Worm (Caenorhabditis elegans): ENCODE measurements around the gene T06E6.10.

The T06E6.10 gene

ce11 chrV:15444615-15445014, 26.7 kb downstream of the T06E6.10 start, which contains the start of gene T26H5.9:
T26H5.9 (plus strand) TSS chrV:15444916.
- TF ChIP-seq fos-1 (tag; optimal IDR thresholded peaks at IDR 0.05) (peak; percentile 29), nhr-11 (tag; optimal IDR thresholded peaks at IDR 0.05) (no peak)

- TF ChIP-seq blmp-1 (tag; optimal IDR thresholded peaks at IDR 0.05; ENCODE audit: insufficient read depth): no peak
These were observed 27.5 kb downstream of the T06E6.10 start, which contains the start of gene srh-239 for ce11 chrV:15445437-15445836. srh-239 (plus strand) TSS chrV:15445737.

- TF ChIP-seq egl-27 (tag; optimal IDR thresholded peaks at IDR 0.05): no peak
- peak; percentile 39 for TF ChIP-seq fos-1 (tag; optimal IDR thresholded peaks at IDR 0.05)
These were observed 30.5 kb downstream of the T06E6.10 start, which contains the start of gene T26H5.4 for ce11 chrV:15448408-15448807. T26H5.4 (minus strand) TSS chrV:15448701.

ce11 chrV:15448865-15449264, 30.9 kb downstream of the T06E6.10 start, which contains the start of gene T26H5.14:
T26H5.14 (plus strand) TSS chrV:15449165.
- TF ChIP-seq blmp-1 (tag; optimal IDR thresholded peaks at IDR 0.05; ENCODE audit: insufficient read depth): no peak
- TF ChIP-seq egl-27 (tag; optimal IDR thresholded peaks at IDR 0.05): no peak
- no peak for TF ChIP-seq gmeb-1 (tag; optimal IDR thresholded peaks at IDR 0.05)
- no peak for TF ChIP-seq sma-3 (GFP tag; optimal IDR thresholded peaks at IDR 0.05)
- no peak for TF ChIP-seq nhr-23 (tag; optimal IDR thresholded peaks at IDR 0.05)
- no peak for TF ChIP-seq ama-1 (optimal IDR thresholded peaks at IDR 0.05)
- no peak for TF ChIP-seq unc-62 (GFP tag; optimal IDR thresholded peaks at IDR 0.05)
- no peak for TF ChIP-seq nhr-77 (tag; optimal IDR thresholded peaks at IDR 0.05)
- TF ChIP-seq ceh-82 (tag; optimal IDR thresholded peaks at IDR 0.05): no peak
- no peak for TF ChIP-seq mab-5 (tag; optimal IDR thresholded peaks at IDR 0.05)
- no peak for TF ChIP-seq elt-3 (tag; optimal IDR thresholded peaks at IDR 0.05)
- no peak for TF ChIP-seq lin-39 (tag; optimal IDR thresholded peaks at IDR 0.05)
- no peak for TF ChIP-seq R02D3.7 (tag; optimal IDR thresholded peaks at IDR 0.05)
- TF ChIP-seq Y55F3AM.14 (GFP tag; optimal IDR thresholded peaks at IDR 0.05): no peak
- no peak for TF ChIP-seq sem-4 (tag; optimal IDR thresholded peaks at IDR 0.05)
- no peak for TF ChIP-seq nhr-25 (tag; optimal IDR thresholded peaks at IDR 0.05)
- no peak for TF ChIP-seq nhr-10 (tag; optimal IDR thresholded peaks at IDR 0.05)
- no peak for TF ChIP-seq skn-1 (tag; optimal IDR thresholded peaks at IDR 0.05)
- no peak for TF ChIP-seq nhr-237 (tag; optimal IDR thresholded peaks at IDR 0.05)

ce11 chrV:15451421-15451820, 33.5 kb downstream of the T06E6.10 start, which contains the start of gene srw-33:
srw-33 (minus strand) TSS chrV:15451521.
- TF ChIP-seq nhr-25 (tag; optimal IDR thresholded peaks at IDR 0.05): no peak
- no peak for TF ChIP-seq unc-39 (tag; optimal IDR thresholded peaks at IDR 0.05)
- TF ChIP-seq nhr-11 (tag; optimal IDR thresholded peaks at IDR 0.05): no peak
- no peak for TF ChIP-seq ZK546.5 (tag; optimal IDR thresholded peaks at IDR 0.05)
- no peak for TF ChIP-seq lsy-2 (tag; optimal IDR thresholded peaks at IDR 0.05)
- no peak for TF ChIP-seq nhr-21 (tag; optimal IDR thresholded peaks at IDR 0.05)
- no peak for TF ChIP-seq ceh-82 (tag; optimal IDR thresholded peaks at IDR 0.05)
- TF ChIP-seq crh-2 (tag; optimal IDR thresholded peaks at IDR 0.05): no peak
- TF ChIP-seq lin-39 (tag; optimal IDR thresholded peaks at IDR 0.05): no peak
- no peak for TF ChIP-seq ama-1 (optimal IDR thresholded peaks at IDR 0.05)
- TF ChIP-seq blmp-1 (tag; optimal IDR thresholded peaks at IDR 0.05; ENCODE audit: insufficient read depth): no peak
- no peak for TF ChIP-seq egl-27 (tag; optimal IDR thresholded peaks at IDR 0.05)
- no peak for TF ChIP-seq snpc-4 (tag; optimal IDR thresholded peaks at IDR 0.05)
- no peak for TF ChIP-seq mbf-1 (tag; optimal IDR thresholded peaks at IDR 0.05)
- TF ChIP-seq ztf-4 (tag; optimal IDR thresholded peaks at IDR 0.05): no peak

- TF ChIP-seq unc-55 (GFP tag; optimal IDR thresholded peaks at IDR 0.05) (no peak), nhr-23 (tag; optimal IDR thresholded peaks at IDR 0.05) (no peak), lsy-2 (tag; optimal IDR thresholded peaks at IDR 0.05) (no peak), F13H6.1 (tag; optimal IDR thresholded peaks at IDR 0.05) (no peak), nhr-11 (tag; optimal IDR thresholded peaks at IDR 0.05) (no peak), sma-9 (GFP tag; optimal IDR thresholded peaks at IDR 0.05) (no peak), sma-9 (tag; optimal IDR thresholded peaks at IDR 0.05) (no peak), nhr-237 (tag; optimal IDR thresholded peaks at IDR 0.05) (no peak), mbf-1 (tag; optimal IDR thresholded peaks at IDR 0.05) (no peak), blmp-1 (tag; optimal IDR thresholded peaks at IDR 0.05; ENCODE audit: insufficient read depth) (no peak), lin-39 (tag; optimal IDR thresholded peaks at IDR 0.05) (no peak), zag-1 (tag; optimal IDR thresholded peaks at IDR 0.05) (no peak), lin-11 (tag; optimal IDR thresholded peaks at IDR 0.05) (no peak)
These were observed 36.4 kb downstream of the T06E6.10 start for ce11 chrV:15454322-15454721.

Measured in whole organism, L2 larva.